Fruit fly (Drosophila melanogaster) whole organism, prepupa: Measurements from ENCODE around the gene Adck5.

Experiments
- CG16779 ChIP-seq: fragments of 200-800 bp; sonication (Bioruptor generic); optimal IDR thresholded peaks from 3 replicates; lab custom pipeline; 2017; ENCODE audit warnings: missing biosample characterization, mild to moderate bottlenecking, missing genetic modification characterization
- CG3919 ChIP-seq: fragments of 200-800 bp; sonication (Bioruptor generic); optimal IDR thresholded peaks from 3 replicates; lab custom pipeline; 2016; ENCODE audit warnings: missing biosample characterization, missing genetic modification characterization
- Hr39 ChIP-seq: fragments of 200-800 bp; sonication (Bioruptor generic); optimal IDR thresholded peaks from 2 replicates; lab custom pipeline; 2016; ENCODE audit warnings: missing biosample characterization, missing genetic modification characterization
- acj6 ChIP-seq: fragments of 200-800 bp; sonication (Bioruptor generic); optimal IDR thresholded peaks from 3 replicates; lab custom pipeline; 2016; ENCODE audit warnings: missing biosample characterization, missing genetic modification characterization

DNA sequence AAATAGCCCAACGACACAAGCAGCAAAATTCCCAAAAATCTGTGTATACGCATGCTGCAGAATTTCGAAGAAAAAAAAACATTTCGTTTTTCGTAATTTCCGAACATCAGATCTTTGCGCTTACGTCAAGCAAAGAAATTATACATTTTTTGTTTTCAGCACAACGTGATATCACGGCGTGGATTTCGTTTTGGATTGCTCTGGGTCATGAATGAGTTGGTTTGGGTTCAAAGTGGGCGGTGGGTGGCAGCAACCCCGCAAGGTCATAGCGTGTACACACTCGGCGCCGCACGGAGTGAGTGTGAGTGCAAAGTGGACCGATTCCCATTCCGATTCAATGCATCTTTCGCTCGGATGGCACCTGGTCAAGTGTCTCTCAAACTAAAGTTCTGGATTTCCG lies 44.8 kb upstream of the Adck5 start:
- TF ChIP-seq CG3919 (no peak), Hr39 (no peak), acj6 (GFP tag; lab: Kevin White, UChicago) (no peak), CG16779 (no peak)
